Worm (Caenorhabditis elegans) whole organism, mixed stage, embryonic: Measurements from ENCODE around the gene C08B6.14.

Source experiments
- M03D4.4 ChIP-seq: sonication (generic microtip); optimal IDR thresholded peaks from 2 replicates; lab custom pipeline; 2017; ENCODE audit warnings: mild to moderate bottlenecking, missing genetic modification characterization, missing compliant biosample characterization
- bed-3 ChIP-seq: fragments of 200-800 bp; sonication (Bioruptor generic); optimal IDR thresholded peaks from 3 replicates; lab custom pipeline; 2018; ENCODE audit warnings: mild to moderate bottlenecking, missing genetic modification characterization, moderate library complexity, missing compliant biosample characterization
- blmp-1 ChIP-seq: fragments of 150-350 bp; optimal IDR thresholded peaks from 2 replicates; lab custom pipeline; 2014; ENCODE audit warnings: missing biosample characterization, missing genetic modification characterization
- ceh-39 ChIP-seq: fragments of 150-350 bp; optimal IDR thresholded peaks from 2 replicates; lab custom pipeline; 2014; ENCODE audit warnings: missing biosample characterization, missing genetic modification characterization
- ceh-43 ChIP-seq: fragments of 200-800 bp; sonication (Bioruptor generic); optimal IDR thresholded peaks from 2 replicates; lab custom pipeline; 2018; ENCODE audit warnings: mild to moderate bottlenecking, missing genetic modification characterization, moderate library complexity, missing compliant biosample characterization
- ceh-83 ChIP-seq: fragments of 200-800 bp; sonication (Bioruptor generic); optimal IDR thresholded peaks from 2 replicates; lab custom pipeline; 2018; ENCODE audit warnings: mild to moderate bottlenecking, missing genetic modification characterization, missing compliant biosample characterization
- ces-1 ChIP-seq: fragments of 150-350 bp; optimal IDR thresholded peaks from 2 replicates; lab custom pipeline; 2014; ENCODE audit warnings: missing biosample characterization, missing genetic modification reagents, missing genetic modification characterization
- cnd-1 ChIP-seq: fragments of 200-800 bp; sonication (Bioruptor generic); optimal IDR thresholded peaks from 2 replicates; lab custom pipeline; 2018; ENCODE audit warnings: mild to moderate bottlenecking, missing genetic modification characterization, missing compliant biosample characterization
- drap-1 ChIP-seq: fragments of 200-800 bp; sonication (Bioruptor generic); optimal IDR thresholded peaks from 3 replicates; lab custom pipeline; 2018; ENCODE audit warnings: mild to moderate bottlenecking, missing genetic modification characterization, missing compliant biosample characterization
- elt-1 ChIP-seq: sonication (generic microtip); optimal IDR thresholded peaks from 2 replicates; lab custom pipeline; 2017; ENCODE audit warnings: missing genetic modification characterization, mild to moderate bottlenecking, missing compliant biosample characterization, antibody characterized with exemption, moderate library complexity, borderline replicate concordance; ENCODE audit not compliant: insufficient read depth
- elt-3 ChIP-seq: fragments of 150-350 bp; optimal IDR thresholded peaks from 2 replicates; lab custom pipeline; 2014; ENCODE audit warnings: missing biosample characterization, missing genetic modification characterization
- flh-1 ChIP-seq: fragments of 200-800 bp; sonication (Bioruptor generic); optimal IDR thresholded peaks from 2 replicates; lab custom pipeline; 2018; ENCODE audit warnings: mild to moderate bottlenecking, missing genetic modification characterization, moderate library complexity, missing compliant biosample characterization
- ham-2 ChIP-seq: fragments of 200-800 bp; sonication (Bioruptor generic); optimal IDR thresholded peaks from 2 replicates; lab custom pipeline; 2018; ENCODE audit warnings: mild to moderate bottlenecking, missing genetic modification characterization, missing compliant biosample characterization
- hlh-1 ChIP-seq: fragments of 150-350 bp; optimal IDR thresholded peaks from 2 replicates; lab custom pipeline; 2014; ENCODE audit warnings: missing biosample characterization, missing genetic modification reagents, missing genetic modification characterization
- lin-13 ChIP-seq: fragments of 150-350 bp; optimal IDR thresholded peaks from 2 replicates; lab custom pipeline; 2014; ENCODE audit warnings: missing biosample characterization, missing genetic modification characterization
- lin-32 ChIP-seq: fragments of 200-800 bp; sonication (Bioruptor generic); optimal IDR thresholded peaks from 2 replicates; lab custom pipeline; 2018; ENCODE audit warnings: mild to moderate bottlenecking, missing genetic modification characterization, missing compliant biosample characterization
- lsy-2 ChIP-seq: fragments of 150-350 bp; optimal IDR thresholded peaks from 2 replicates; lab custom pipeline; 2014; ENCODE audit warnings: missing biosample characterization, missing genetic modification characterization
- mab-5 ChIP-seq: fragments of 150-350 bp; optimal IDR thresholded peaks from 2 replicates; lab custom pipeline; 2014; ENCODE audit warnings: missing biosample characterization, missing genetic modification characterization
- mep-1 ChIP-seq: fragments of 150-350 bp; optimal IDR thresholded peaks from 2 replicates; lab custom pipeline; 2017; ENCODE audit warnings: missing biosample characterization, missing genetic modification reagents, missing genetic modification characterization, inconsistent platforms
- mls-2 ChIP-seq: sonication (generic microtip); optimal IDR thresholded peaks from 2 replicates; lab custom pipeline; 2016; ENCODE audit warnings: mild to moderate bottlenecking, missing genetic modification characterization, moderate library complexity, missing compliant biosample characterization
- nhr-12 ChIP-seq: fragments of 150-350 bp; optimal IDR thresholded peaks from 2 replicates; lab custom pipeline; 2014; ENCODE audit warnings: missing biosample characterization, missing genetic modification characterization
- nhr-2 ChIP-seq: fragments of 150-350 bp; optimal IDR thresholded peaks from 2 replicates; lab custom pipeline; 2014; ENCODE audit warnings: missing biosample characterization, missing genetic modification characterization
- nhr-237 ChIP-seq: fragments of 150-350 bp; optimal IDR thresholded peaks from 2 replicates; lab custom pipeline; 2014; ENCODE audit warnings: missing biosample characterization, missing genetic modification characterization
- nhr-28 ChIP-seq: fragments of 150-350 bp; optimal IDR thresholded peaks from 2 replicates; lab custom pipeline; 2014; ENCODE audit warnings: missing biosample characterization, missing genetic modification characterization
- nhr-76 ChIP-seq: sonication (generic microtip); optimal IDR thresholded peaks from 2 replicates; lab custom pipeline; 2017; ENCODE audit warnings: missing biosample characterization, missing genetic modification characterization
- pha-4 ChIP-seq: fragments of 150-350 bp; optimal IDR thresholded peaks from 2 replicates; lab custom pipeline; 2018; ENCODE audit warnings: missing biosample characterization, missing genetic modification reagents, missing genetic modification characterization
- sem-2 ChIP-seq: fragments of 200-800 bp; sonication (Bioruptor generic); optimal IDR thresholded peaks from 2 replicates; lab custom pipeline; 2018; ENCODE audit warnings: mild to moderate bottlenecking, missing genetic modification characterization, missing compliant biosample characterization
- snpc-4 ChIP-seq: fragments of 150-350 bp; optimal IDR thresholded peaks from 2 replicates; lab custom pipeline; 2014; ENCODE audit warnings: missing biosample characterization, missing genetic modification characterization
- sptf-1 ChIP-seq: sonication (generic microtip); optimal IDR thresholded peaks from 2 replicates; lab custom pipeline; 2017; ENCODE audit warnings: mild to moderate bottlenecking, missing genetic modification characterization, moderate library complexity, missing compliant biosample characterization
- tbx-8 ChIP-seq: fragments of 200-800 bp; sonication (Bioruptor generic); optimal IDR thresholded peaks from 2 replicates; lab custom pipeline; 2018; ENCODE audit warnings: mild to moderate bottlenecking, missing genetic modification characterization, moderate library complexity, missing compliant biosample characterization
- unc-120 ChIP-seq: sonication (generic microtip); optimal IDR thresholded peaks from 2 replicates; lab custom pipeline; 2017; ENCODE audit warnings: missing genetic modification characterization, missing compliant biosample characterization; ENCODE audit not compliant: poor library complexity, severe bottlenecking
- unc-39 ChIP-seq: fragments of 150-350 bp; optimal IDR thresholded peaks from 2 replicates; lab custom pipeline; 2014; ENCODE audit warnings: missing biosample characterization, missing genetic modification characterization
- unc-62 ChIP-seq: fragments of 150-350 bp; optimal IDR thresholded peaks from 2 replicates; lab custom pipeline; 2014; ENCODE audit warnings: missing biosample characterization, missing genetic modification reagents, missing genetic modification characterization
- zip-8 ChIP-seq: fragments of 150-350 bp; optimal IDR thresholded peaks from 2 replicates; lab custom pipeline; 2014; ENCODE audit warnings: missing biosample characterization, missing genetic modification characterization
- ztf-11 ChIP-seq: fragments of 150-350 bp; optimal IDR thresholded peaks from 2 replicates; lab custom pipeline; 2014; ENCODE audit warnings: missing biosample characterization, missing genetic modification characterization

The C08B6.14 gene

DNA sequence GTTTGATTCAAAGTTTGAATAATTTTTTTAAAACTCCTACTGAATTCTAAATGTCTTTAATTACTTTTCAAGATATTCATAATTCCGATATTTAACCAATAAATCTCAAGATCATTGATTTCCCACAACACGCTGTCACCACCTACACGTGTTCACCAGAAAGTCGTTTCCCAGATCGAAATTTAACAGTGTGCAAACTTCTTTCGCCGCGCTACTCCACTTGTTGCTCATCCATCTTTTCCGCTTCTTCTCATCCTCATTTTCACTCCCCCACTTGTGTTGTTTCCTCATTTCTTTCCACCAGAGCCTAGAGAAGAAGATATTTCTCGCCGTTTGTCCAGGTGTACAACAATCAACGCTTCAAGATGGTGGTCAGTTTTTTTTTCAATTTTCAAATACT is 43.8 kb upstream of the C08B6.14 start, which contains the start of gene C51E3.9:
C51E3.9 (plus strand) TSS at position 301 of the 400 bp plus-strand sequence.
- no peak for TF ChIP-seq zip-8
- TF ChIP-seq lin-32 (GFP tag; lab: Kevin White, UChicago): no peak
- TF ChIP-seq flh-1: no peak
- TF ChIP-seq nhr-76 (tag; lab: Kevin White, UChicago): no peak
- TF ChIP-seq hlh-1: peak; percentile 27

DNA sequence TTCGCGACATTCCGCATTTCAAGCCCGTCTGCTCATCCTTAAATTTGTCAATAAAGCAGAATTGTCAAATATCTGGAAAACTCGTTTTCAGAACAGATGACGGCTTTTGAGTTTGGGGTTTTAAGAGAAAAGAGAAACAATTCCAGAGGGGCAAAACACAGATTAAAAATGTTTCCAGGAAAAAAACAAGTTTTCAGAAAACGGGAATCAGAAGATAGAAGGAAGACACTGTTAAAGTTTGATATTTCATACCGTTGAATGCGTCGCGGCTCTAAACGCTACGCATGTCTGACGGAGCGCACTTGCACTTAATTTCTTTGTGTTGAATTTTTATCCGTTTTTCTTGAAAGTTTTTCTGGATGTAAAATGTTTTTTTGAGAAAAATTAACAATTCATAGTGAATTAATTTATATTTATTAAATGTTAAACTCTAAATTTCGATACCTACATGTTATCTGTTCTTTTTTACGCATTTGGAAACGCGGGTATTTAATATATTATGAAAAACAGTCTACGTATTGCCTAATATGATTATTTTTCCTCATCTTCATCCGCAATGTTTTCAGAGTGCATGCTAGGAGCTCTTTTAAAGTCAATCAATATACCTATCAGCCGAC is 32.4 kb upstream of the C08B6.14 start, which contains the start of the genes C08B6.18, wdr-20 and C08B6.8:
C08B6.18 (minus strand) TSS at position 51 of the 617 bp plus-strand sequence.
wdr-20 (minus strand) TSS at position 82 of the 617 bp plus-strand sequence.
C08B6.8 (plus strand) TSS at position 567 of the 617 bp plus-strand sequence.
- TF ChIP-seq ham-2 (GFP tag; lab: Kevin White, UChicago): no peak
- TF ChIP-seq blmp-1: no peak
- no peak for TF ChIP-seq ztf-11 (tag; lab: Kevin White, UChicago)
- TF ChIP-seq nhr-28 (tag; lab: Kevin White, UChicago): no peak
- no peak for TF ChIP-seq sptf-1 (tag; lab: Kevin White, UChicago)
- no peak for TF ChIP-seq ceh-39 (tag; lab: Kevin White, UChicago)
- no peak for TF ChIP-seq ceh-43 (GFP tag; lab: Kevin White, UChicago)
- no peak for TF ChIP-seq flh-1
- TF ChIP-seq elt-3 (tag; lab: Kevin White, UChicago): no peak
- no peak for TF ChIP-seq nhr-12 (tag; lab: Kevin White, UChicago)
- peak; percentile 41 for TF ChIP-seq lsy-2
- no peak for TF ChIP-seq nhr-2 (tag; lab: Kevin White, UChicago)
- no peak for TF ChIP-seq drap-1 (GFP tag; lab: Kevin White, UChicago)
- TF ChIP-seq lin-32 (GFP tag; lab: Kevin White, UChicago): no peak
- no peak for TF ChIP-seq sem-2 (GFP tag; lab: Kevin White, UChicago)
- peak; percentile 26 for TF ChIP-seq nhr-237
- no peak for TF ChIP-seq lin-13
- no peak for TF ChIP-seq mab-5
- no peak for TF ChIP-seq zip-8
- TF ChIP-seq unc-39 (tag; lab: Kevin White, UChicago): no peak
- TF ChIP-seq ces-1: peak; percentile 40
- TF ChIP-seq nhr-76 (tag; lab: Kevin White, UChicago): no peak
- no peak for TF ChIP-seq elt-1
- no peak for TF ChIP-seq hlh-1
- TF ChIP-seq M03D4.4 (tag; lab: Kevin White, UChicago): no peak
- TF ChIP-seq pha-4 (tag; lab: Kevin White, UChicago): peak; percentile 26
- TF ChIP-seq cnd-1: no peak
- no peak for TF ChIP-seq ceh-83 (GFP tag; lab: Kevin White, UChicago)
- TF ChIP-seq mls-2 (tag; lab: Kevin White, UChicago): no peak
- TF ChIP-seq unc-62 (GFP tag; lab: Kevin White, UChicago): no peak
- TF ChIP-seq bed-3 (GFP tag; lab: Kevin White, UChicago): no peak
- no peak for TF ChIP-seq tbx-8
- peak; percentile 59 for TF ChIP-seq mep-1
- no peak for TF ChIP-seq unc-120 (tag; lab: Kevin White, UChicago)
- no peak for TF ChIP-seq snpc-4 (tag; lab: Kevin White, UChicago)

DNA sequence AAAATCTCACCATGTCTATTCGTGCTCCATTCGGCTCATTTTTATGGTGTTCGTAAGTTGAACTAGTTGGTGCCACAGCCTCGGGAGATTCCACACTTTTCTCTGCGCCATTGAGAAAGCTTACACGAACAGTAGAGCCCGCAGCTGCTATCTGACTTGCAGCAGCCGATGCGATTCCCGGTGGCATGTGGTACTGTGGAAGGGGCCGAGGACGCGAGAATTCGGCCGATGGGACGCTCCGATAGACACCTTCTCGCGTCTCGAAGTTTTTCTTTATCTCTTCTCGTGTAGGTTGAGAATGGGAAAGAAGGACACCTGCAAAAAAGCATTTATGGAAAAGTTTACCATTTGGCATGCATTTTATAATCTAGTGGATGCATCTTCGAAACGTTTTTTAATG is 31.5 kb upstream of the C08B6.14 start:
- TF ChIP-seq blmp-1: no peak
- no peak for TF ChIP-seq mls-2 (tag; lab: Kevin White, UChicago)
- no peak for TF ChIP-seq nhr-2 (tag; lab: Kevin White, UChicago)
- no peak for TF ChIP-seq zip-8
- no peak for TF ChIP-seq ceh-83 (GFP tag; lab: Kevin White, UChicago)
- TF ChIP-seq elt-3 (tag; lab: Kevin White, UChicago): no peak
- TF ChIP-seq unc-62 (GFP tag; lab: Kevin White, UChicago): no peak
- no peak for TF ChIP-seq pha-4 (tag; lab: Kevin White, UChicago)

DNA sequence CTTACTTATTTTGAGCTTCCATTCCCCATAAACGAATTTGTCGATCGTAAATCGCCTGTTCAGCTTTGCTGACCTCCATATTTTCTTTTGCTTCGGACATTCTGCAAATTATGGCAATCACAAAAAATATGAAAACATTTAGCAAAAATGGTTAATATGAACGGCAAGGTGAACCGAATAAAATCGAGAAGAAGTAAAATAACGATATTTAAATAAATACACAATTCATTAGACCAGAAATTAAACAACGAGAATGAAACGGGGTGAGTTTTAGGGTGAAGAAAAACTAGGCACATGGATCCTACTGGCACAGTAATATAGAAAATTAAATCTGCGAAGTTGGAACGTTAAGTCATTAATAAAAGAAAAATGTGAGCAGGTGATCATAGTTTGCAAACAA is 28.4 kb upstream of the C08B6.14 start, which contains the start of gene aos-1:
aos-1 (minus strand) TSS at position 101 of the 400 bp plus-strand sequence.
- no peak for TF ChIP-seq sptf-1 (tag; lab: Kevin White, UChicago)
- no peak for TF ChIP-seq pha-4 (tag; lab: Kevin White, UChicago)
- TF ChIP-seq ceh-39 (tag; lab: Kevin White, UChicago): no peak
- TF ChIP-seq mab-5: no peak
- no peak for TF ChIP-seq ztf-11 (tag; lab: Kevin White, UChicago)
- TF ChIP-seq sem-2 (GFP tag; lab: Kevin White, UChicago): no peak
- TF ChIP-seq ceh-43 (GFP tag; lab: Kevin White, UChicago): no peak
